Worm (Caenorhabditis elegans) whole organism, L3 larva: ENCODE data around the gene lact-5.

ENCODE experiments used
- R02D3.7 ChIP-seq: fragments of 150-350 bp; optimal IDR thresholded peaks from 2 replicates; lab custom pipeline; 2014; ENCODE audit warnings: missing biosample characterization, missing genetic modification characterization
- aly-2 ChIP-seq: fragments of 150-350 bp; optimal IDR thresholded peaks from 2 replicates; lab custom pipeline; 2014; ENCODE audit warnings: missing biosample characterization, missing genetic modification characterization
- ceh-82 ChIP-seq: fragments of 150-350 bp; optimal IDR thresholded peaks from 2 replicates; lab custom pipeline; 2014; ENCODE audit warnings: missing biosample characterization, missing genetic modification characterization
- ceh-9 ChIP-seq: sonication (generic microtip); optimal IDR thresholded peaks from 2 replicates; lab custom pipeline; 2018; ENCODE audit warnings: missing biosample characterization, missing genetic modification characterization
- elt-3 ChIP-seq, 3 experiments: fragments of 150-350 bp in 1 of 3; sonication (generic microtip) in 2 of 3; optimal IDR thresholded peaks; 2 replicates in 2 of 3; 4 replicates in 1 of 3; lab custom pipeline; 2014 to 2017; ENCODE audit warnings: missing biosample characterization in 3 of 3, missing genetic modification characterization in 3 of 3
- fos-1 ChIP-seq: fragments of 150-350 bp; optimal IDR thresholded peaks from 2 replicates; lab custom pipeline; 2014; ENCODE audit warnings: missing biosample characterization, missing genetic modification characterization
- lin-39 ChIP-seq: fragments of 150-350 bp; optimal IDR thresholded peaks from 2 replicates; lab custom pipeline; 2018; ENCODE audit warnings: missing biosample characterization, missing genetic modification reagents, missing genetic modification characterization
- nhr-25 ChIP-seq: sonication (generic microtip); optimal IDR thresholded peaks from 2 replicates; lab custom pipeline; 2017; ENCODE audit warnings: missing biosample characterization, missing genetic modification characterization
- nhr-28 ChIP-seq: fragments of 150-350 bp; optimal IDR thresholded peaks from 2 replicates; lab custom pipeline; 2014; ENCODE audit warnings: missing biosample characterization, missing genetic modification characterization
- pqm-1 ChIP-seq: fragments of 150-350 bp; optimal IDR thresholded peaks from 2 replicates; lab custom pipeline; 2017; ENCODE audit warnings: missing biosample characterization, missing genetic modification characterization, inconsistent platforms
- skn-1 ChIP-seq: fragments of 150-350 bp; optimal IDR thresholded peaks from 2 replicates; lab custom pipeline; 2014; ENCODE audit warnings: missing biosample characterization, missing genetic modification characterization
- unc-62 ChIP-seq: fragments of 150-350 bp; sonication (generic microtip); optimal IDR thresholded peaks from 4 replicates; lab custom pipeline; 2014; ENCODE audit warnings: missing biosample characterization, missing genetic modification reagents, missing genetic modification characterization

DNA sequence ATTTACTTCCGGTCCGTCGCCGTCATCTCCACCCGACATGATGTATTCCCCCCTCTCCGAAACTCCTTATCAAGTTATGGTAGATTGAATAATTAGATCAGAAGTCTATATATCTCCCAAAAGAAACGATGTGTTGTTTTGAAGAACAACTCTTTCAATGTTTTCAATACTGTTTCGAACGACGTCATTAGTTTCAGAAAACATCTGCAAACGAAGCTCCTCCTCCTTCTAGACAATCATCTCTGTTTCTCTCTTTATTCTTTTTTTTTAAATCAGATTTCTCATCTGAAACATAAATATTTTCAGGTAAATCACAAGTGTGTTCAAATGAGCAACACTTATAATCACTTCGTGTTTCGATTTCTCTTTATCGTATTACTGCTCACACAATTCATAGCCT is 28.3 kb upstream of the lact-5 start, which contains the start of gene T23B7.3:
- TF ChIP-seq pqm-1 (no peak), unc-62 (GFP tag; lab: Kevin White, UChicago) (no peak), skn-1 (tag; lab: Kevin White, UChicago) (no peak), nhr-25 (tag; lab: Kevin White, UChicago) (no peak), nhr-28 (tag; lab: Kevin White, UChicago) (no peak), lin-39 (tag; lab: Kevin White, UChicago) (no peak), R02D3.7 (tag; lab: Kevin White, UChicago) (no peak), ceh-9 (no peak), aly-2 (tag; lab: Kevin White, UChicago) (no peak), elt-3 (tag; optimal IDR thresholded peaks at IDR 0.05; lab: Kevin White, UChicago) (no peak), ceh-82 (tag; lab: Kevin White, UChicago) (no peak), fos-1 (tag; lab: Kevin White, UChicago) (no peak)
